Fruit fly (Drosophila melanogaster): ENCODE results near the gene t.
A peak's percentile ranks its signal among the peaks of the same experiment; 100 is the strongest.

Gene t

dm6 chrX:9190555-9191184 is 32.4 kb downstream of the t start, which contains the start of gene CG12115:
Gene CG12115 (minus strand): TSS chrX:9190605.
- TF ChIP-seq N (GFP tag; optimal IDR thresholded peaks at IDR 0.05) (no peak), usp (GFP tag; optimal IDR thresholded peaks at IDR 0.05) (no peak), Rel (GFP tag; optimal IDR thresholded peaks at IDR 0.05) (no peak), Rel (tag; optimal IDR thresholded peaks at IDR 0.05) (no peak), tai (GFP tag; optimal IDR thresholded peaks at IDR 0.05) (no peak), Mio (GFP tag; optimal IDR thresholded peaks at IDR 0.05) (no peak)

dm6 chrX:9187429-9187828 is 35.6 kb downstream of the t start:
- TF ChIP-seq br (GFP tag; optimal IDR thresholded peaks at IDR 0.05) = no peak

- peak; percentile 93 for TF ChIP-seq Dfd (GFP tag; optimal IDR thresholded peaks at IDR 0.05)
- no peak for TF ChIP-seq Jra (GFP tag; optimal IDR thresholded peaks at IDR 0.05)
These were observed 54.8 kb downstream of the t start for dm6 chrX:9168273-9168672.
